Comparison of ENCODE assay signal across 2 worm cellular contexts in genomic region chrIII:13741410-13741809, ce11.
TF ChIP-seq lines count a peak whose summit lies in the region.

No protein-coding gene starts in this region.

TF ChIP-seq in whole organism, L4 larva, 104 proteins besides CTCF, POLR2A, EP300 and RAD21:
- no peak for TF ChIP-seq nhr-77 (tag; optimal IDR thresholded peaks at IDR 0.05; lab: Kevin White, UChicago)
- peak; percentile 62; the same call in 1 of the 2 replicates for TF ChIP-seq set-16 (GFP tag; IDR thresholded peaks at IDR 0.05; lab: Robert Waterston, UW)
- 0 out of 2 replicates have a peak, but pooled peaks have one; percentile 14 for TF ChIP-seq lim-7 (GFP tag; IDR thresholded peaks at IDR 0.05; lab: Robert Waterston, UW)
- TF ChIP-seq madf-5 (GFP tag; IDR thresholded peaks at IDR 0.05; lab: Robert Waterston, UW): peak in 1 of 2 experiments; percentile 58; a peak in 1 of 4 replicates
- TF ChIP-seq lin-1 (GFP tag; IDR thresholded peaks at IDR 0.05; lab: Robert Waterston, UW): no peak
- no peak for TF ChIP-seq T20F7.1 (GFP tag; optimal IDR thresholded peaks at IDR 0.05; lab: Kevin White, UChicago)
- TF ChIP-seq snpc-1.2 (GFP tag; IDR thresholded peaks at IDR 0.05; lab: Robert Waterston, UW): peak; percentile 39; the same call in 1 of the 2 replicates

TF ChIP-seq in whole organism, young adult, 124 proteins besides CTCF, POLR2A, EP300 and RAD21:
- TF ChIP-seq ceh-100 (GFP tag; IDR thresholded peaks at IDR 0.05; lab: Robert Waterston, UW) (peak; percentile 16; the same call in 1 of the 2 replicates), madf-3 (GFP tag; IDR thresholded peaks at IDR 0.05; lab: Robert Waterston, UW) (0 out of 2 replicates have a peak, but pooled peaks have one; percentile 25), akir-1 (GFP tag; optimal IDR thresholded peaks at IDR 0.05; lab: Kevin White, UChicago) (no peak), let-526 (GFP tag; IDR thresholded peaks at IDR 0.05; lab: Robert Waterston, UW) (no peak)
